Worm (Caenorhabditis elegans) whole organism, L4 larva: Measurements from ENCODE around the gene rps-9.

ENCODE experiments used
- attf-4 ChIP-seq: sonication (generic microtip); optimal IDR thresholded peaks from 3 replicates; lab custom pipeline; 2017; ENCODE audit warnings: missing biosample characterization, missing genetic modification characterization
- lin-15B ChIP-seq: fragments of 150-350 bp; sonication (generic microtip); optimal IDR thresholded peaks from 3 replicates; lab custom pipeline; 2014; ENCODE audit warnings: missing biosample characterization, missing genetic modification characterization
- nhr-10 ChIP-seq: fragments of 150-350 bp; optimal IDR thresholded peaks from 2 replicates; lab custom pipeline; 2014; ENCODE audit warnings: missing biosample characterization, missing genetic modification characterization
- nhr-237 ChIP-seq: sonication (generic microtip); optimal IDR thresholded peaks from 2 replicates; lab custom pipeline; 2017; ENCODE audit warnings: missing biosample characterization, missing genetic modification characterization

ce11 chrII:11129517-11129916 is 3.4 kb upstream of the rps-9 start, which contains the start of gene F40F8.12:
- TF ChIP-seq lin-15B (tag; lab: Kevin White, UChicago) (no peak), nhr-10 (tag; lab: Kevin White, UChicago) (no peak), nhr-237 (tag; lab: Kevin White, UChicago) (no peak), attf-4 (tag; lab: Kevin White, UChicago) (no peak)
